Fruit fly (Drosophila melanogaster) whole organism, embryonic: ENCODE data around the gene velo.

ENCODE experiments used
- BEAF-32 ChIP-seq: fragments of 200-800 bp; sonication (Bioruptor generic); optimal IDR thresholded peaks from 3 replicates; lab custom pipeline; 2017; ENCODE audit warnings: missing biosample characterization, missing genetic modification characterization, mild to moderate bottlenecking, moderate library complexity, missing genetic modification reagents
- Bdp1 ChIP-seq: fragments of 200-800 bp; sonication (Bioruptor generic); optimal IDR thresholded peaks from 3 replicates; lab custom pipeline; 2016; ENCODE audit warnings: missing biosample characterization, missing genetic modification characterization
- Bgb ChIP-seq: fragments of 200-800 bp; sonication (Bioruptor generic); IDR thresholded peaks from 2 replicates; pipeline ENCODE4 v1.3.6; 2022; ENCODE audit warnings: missing biosample characterization, missing genetic modification characterization; ENCODE audit not compliant: partially characterized antibody
- CG10366 ChIP-seq: fragments of 200-800 bp; sonication (Bioruptor generic); IDR thresholded peaks from 2 replicates; pipeline ENCODE4 v1.3.6; 2022; ENCODE audit warnings: missing biosample characterization, missing genetic modification characterization
- CG11696 ChIP-seq: fragments of 200-800 bp; sonication (Bioruptor generic); IDR thresholded peaks from 2 replicates; pipeline ENCODE4 v1.3.6; 2022; ENCODE audit warnings: missing biosample characterization, missing genetic modification characterization
- CG12219 ChIP-seq: fragments of 200-800 bp; sonication (Bioruptor generic); optimal IDR thresholded peaks from 3 replicates; lab custom pipeline; 2018; ENCODE audit warnings: missing biosample characterization, mild to moderate bottlenecking, missing genetic modification characterization
- CG12236 ChIP-seq: fragments of 200-800 bp; sonication (Bioruptor generic); optimal IDR thresholded peaks from 2 replicates; lab custom pipeline; 2016; ENCODE audit warnings: missing biosample characterization, missing genetic modification characterization
- CG15269 ChIP-seq: fragments of 200-800 bp; sonication (Bioruptor generic); optimal IDR thresholded peaks from 2 replicates; lab custom pipeline; 2018; ENCODE audit warnings: missing biosample characterization, mild to moderate bottlenecking, missing genetic modification characterization, moderate library complexity
- CG15514 ChIP-seq: fragments of 200-800 bp; sonication (Bioruptor generic); optimal IDR thresholded peaks from 3 replicates; lab custom pipeline; 2017; ENCODE audit warnings: missing biosample characterization, missing genetic modification characterization, mild to moderate bottlenecking, moderate library complexity, missing genetic modification reagents
- CG17186 ChIP-seq: fragments of 200-800 bp; sonication (Bioruptor generic); optimal IDR thresholded peaks from 3 replicates; lab custom pipeline; 2017; ENCODE audit warnings: missing biosample characterization, missing genetic modification reagents, missing genetic modification characterization
- CG17912 ChIP-seq: fragments of 200-800 bp; sonication (Bioruptor generic); optimal IDR thresholded peaks from 2 replicates; lab custom pipeline; 2018; ENCODE audit warnings: missing biosample characterization, mild to moderate bottlenecking, missing genetic modification characterization
- CG18599 ChIP-seq: fragments of 200-800 bp; sonication (Bioruptor generic); optimal IDR thresholded peaks from 3 replicates; lab custom pipeline; 2017; ENCODE audit warnings: missing biosample characterization, missing genetic modification characterization, mild to moderate bottlenecking, moderate library complexity, missing genetic modification reagents
- CG18619 ChIP-seq: fragments of 200-800 bp; sonication (Bioruptor generic); optimal IDR thresholded peaks from 3 replicates; lab custom pipeline; 2017; ENCODE audit warnings: missing biosample characterization, mild to moderate bottlenecking, missing genetic modification characterization
- CG31365 ChIP-seq: fragments of 200-800 bp; sonication (Bioruptor generic); optimal IDR thresholded peaks from 2 replicates; lab custom pipeline; 2018; ENCODE audit warnings: missing biosample characterization, mild to moderate bottlenecking, missing genetic modification characterization
- CG34224 ChIP-seq: fragments of 200-800 bp; sonication (Bioruptor generic); IDR thresholded peaks from 3 replicates; pipeline ENCODE4 v1.3.6; 2022; ENCODE audit warnings: missing biosample characterization, missing genetic modification characterization; ENCODE audit not compliant: partially characterized antibody
- CG7987 ChIP-seq: fragments of 200-800 bp; sonication (Bioruptor generic); optimal IDR thresholded peaks from 2 replicates; lab custom pipeline; 2018; ENCODE audit warnings: missing biosample characterization, mild to moderate bottlenecking, missing genetic modification characterization, moderate library complexity
- CrebB ChIP-seq: fragments of 200-800 bp; sonication (Bioruptor generic); optimal IDR thresholded peaks from 3 replicates; lab custom pipeline; 2018; ENCODE audit warnings: missing biosample characterization, mild to moderate bottlenecking, missing genetic modification characterization
- Fer3 ChIP-seq: fragments of 200-800 bp; sonication (Bioruptor generic); optimal IDR thresholded peaks from 2 replicates; lab custom pipeline; 2018; ENCODE audit warnings: missing biosample characterization, mild to moderate bottlenecking, missing genetic modification characterization, moderate library complexity
- HmgD ChIP-seq: fragments of 200-800 bp; sonication (Bioruptor generic); optimal IDR thresholded peaks from 3 replicates; lab custom pipeline; 2016; ENCODE audit warnings: missing biosample characterization, missing genetic modification characterization
- Hmr ChIP-seq: fragments of 200-800 bp; sonication (Bioruptor generic); optimal IDR thresholded peaks from 3 replicates; lab custom pipeline; 2017; ENCODE audit warnings: mild to moderate bottlenecking, missing biosample characterization, missing genetic modification reagents, missing genetic modification characterization
- Nf-YC ChIP-seq: fragments of 200-800 bp; optimal IDR thresholded peaks from 3 replicates; lab custom pipeline; 2019; ENCODE audit warnings: missing biosample characterization, mild to moderate bottlenecking, missing genetic modification characterization, moderate library complexity
- Scr ChIP-seq: fragments of 200-800 bp; sonication (Bioruptor generic); IDR thresholded peaks from 2 replicates; pipeline ENCODE4 v1.3.6; 2022; ENCODE audit warnings: missing biosample characterization, missing genetic modification characterization; ENCODE audit not compliant: partially characterized antibody
- Sry-δ ChIP-seq: fragments of 200-800 bp; sonication (Bioruptor generic); optimal IDR thresholded peaks from 2 replicates; lab custom pipeline; 2016; ENCODE audit warnings: missing biosample characterization, missing genetic modification characterization
- amos ChIP-seq: fragments of 200-800 bp; sonication (Bioruptor generic); IDR thresholded peaks from 2 replicates; pipeline ENCODE4 v1.3.6; 2022; ENCODE audit warnings: missing biosample characterization, missing genetic modification characterization; ENCODE audit not compliant: partially characterized antibody
- caup ChIP-seq: fragments of 200-800 bp; sonication (Bioruptor generic); optimal IDR thresholded peaks from 3 replicates; lab custom pipeline; 2017; ENCODE audit warnings: missing biosample characterization, mild to moderate bottlenecking, missing genetic modification characterization, moderate library complexity; ENCODE audit not compliant: severe bottlenecking
- chinmo ChIP-seq: fragments of 200-800 bp; sonication (Bioruptor generic); IDR thresholded peaks from 4 replicates; pipeline ENCODE4 v1.3.6; 2022; ENCODE audit warnings: missing biosample characterization, missing genetic modification characterization; ENCODE audit not compliant: partially characterized antibody
- dm ChIP-seq: fragments of 200-800 bp; sonication (Bioruptor generic); optimal IDR thresholded peaks from 3 replicates; lab custom pipeline; 2016; ENCODE audit warnings: missing biosample characterization, missing genetic modification characterization
- emc ChIP-seq: fragments of 200-800 bp; sonication (Bioruptor generic); optimal IDR thresholded peaks from 2 replicates; lab custom pipeline; 2016; ENCODE audit warnings: missing biosample characterization, missing genetic modification characterization
- exex ChIP-seq: fragments of 200-800 bp; sonication (Bioruptor generic); optimal IDR thresholded peaks from 4 replicates; lab custom pipeline; 2018; ENCODE audit warnings: missing biosample characterization, mild to moderate bottlenecking, missing genetic modification characterization, moderate library complexity
- gce ChIP-seq: fragments of 200-800 bp; sonication (Bioruptor generic); IDR thresholded peaks from 3 replicates; pipeline ENCODE4 v1.3.6; 2022; ENCODE audit warnings: missing biosample characterization, missing genetic modification characterization
- gcm ChIP-seq: fragments of 200-800 bp; sonication (Bioruptor generic); optimal IDR thresholded peaks from 2 replicates; lab custom pipeline; 2019; ENCODE audit warnings: missing biosample characterization, mild to moderate bottlenecking, missing genetic modification characterization, moderate library complexity
- gem ChIP-seq: fragments of 200-800 bp; sonication (Bioruptor generic); optimal IDR thresholded peaks from 2 replicates; lab custom pipeline; 2019; ENCODE audit warnings: missing biosample characterization, mild to moderate bottlenecking, missing genetic modification characterization, moderate library complexity
- gsb-n ChIP-seq: fragments of 200-800 bp; sonication (Bioruptor generic); optimal IDR thresholded peaks from 3 replicates; lab custom pipeline; 2018; ENCODE audit warnings: missing biosample characterization, mild to moderate bottlenecking, missing genetic modification characterization
- hth ChIP-seq: fragments of >200 bp; optimal IDR thresholded peaks from 2 replicates; lab custom pipeline; 2017; ENCODE audit warnings: inconsistent platforms
- insv ChIP-seq, 2 experiments: fragments of 200-800 bp; sonication (Bioruptor generic); optimal IDR thresholded peaks; 3 replicates each; lab custom pipeline; 2016 to 2018; ENCODE audit warnings: missing biosample characterization in 2 of 2, missing genetic modification characterization in 2 of 2
- jing ChIP-seq: fragments of 200-800 bp; sonication (Bioruptor generic); optimal IDR thresholded peaks from 2 replicates; lab custom pipeline; 2018; ENCODE audit warnings: missing biosample characterization, mild to moderate bottlenecking, missing genetic modification characterization
- klu ChIP-seq: fragments of 200-800 bp; sonication (Bioruptor generic); IDR thresholded peaks from 2 replicates; pipeline ENCODE4 v1.3.6; 2022; ENCODE audit warnings: missing biosample characterization, missing genetic modification characterization
- kni ChIP-seq: fragments of 200-800 bp; sonication (Bioruptor generic); optimal IDR thresholded peaks from 3 replicates; lab custom pipeline; 2017; ENCODE audit warnings: mild to moderate bottlenecking, missing biosample characterization, missing genetic modification reagents, missing genetic modification characterization
- pfk ChIP-seq: fragments of 200-800 bp; sonication (Bioruptor generic); optimal IDR thresholded peaks from 2 replicates; lab custom pipeline; 2018; ENCODE audit warnings: missing biosample characterization, mild to moderate bottlenecking, missing genetic modification characterization, moderate library complexity
- pita ChIP-seq: fragments of 200-800 bp; sonication (Bioruptor generic); optimal IDR thresholded peaks from 2 replicates; lab custom pipeline; 2017; ENCODE audit warnings: missing biosample characterization, mild to moderate bottlenecking, missing genetic modification characterization
- pnt ChIP-seq: fragments of 200-800 bp; sonication (Bioruptor generic); optimal IDR thresholded peaks from 3 replicates; lab custom pipeline; 2016; ENCODE audit warnings: missing biosample characterization, missing genetic modification characterization
- pzg ChIP-seq: fragments of 200-800 bp; sonication (Bioruptor generic); optimal IDR thresholded peaks from 3 replicates; lab custom pipeline; 2018; ENCODE audit warnings: missing biosample characterization, mild to moderate bottlenecking, missing genetic modification characterization, moderate library complexity
- row ChIP-seq: fragments of 200-800 bp; sonication (Bioruptor generic); IDR thresholded peaks from 3 replicates; pipeline ENCODE4 v1.3.6; 2022; ENCODE audit warnings: missing biosample characterization, missing genetic modification characterization
- scrt ChIP-seq: fragments of 200-800 bp; sonication (Bioruptor generic); optimal IDR thresholded peaks from 2 replicates; lab custom pipeline; 2018; ENCODE audit warnings: missing biosample characterization, mild to moderate bottlenecking, missing genetic modification characterization, moderate library complexity
- slbo ChIP-seq: fragments of 200-800 bp; sonication (Bioruptor generic); IDR thresholded peaks from 2 replicates; pipeline ENCODE4 v1.3.6; 2022; ENCODE audit warnings: missing biosample characterization, missing genetic modification characterization
- tgo ChIP-seq: fragments of 200-800 bp; sonication (Bioruptor generic); IDR thresholded peaks from 3 replicates; pipeline ENCODE4 v1.3.6; 2022; ENCODE audit warnings: missing biosample characterization, missing genetic modification characterization
- unc-4 ChIP-seq: fragments of 200-800 bp; sonication (Bioruptor generic); IDR thresholded peaks from 2 replicates; pipeline ENCODE4 v1.3.6; 2022; ENCODE audit warnings: missing biosample characterization, missing genetic modification characterization; ENCODE audit not compliant: partially characterized antibody
- wek ChIP-seq: fragments of 200-800 bp; sonication (Bioruptor generic); optimal IDR thresholded peaks from 3 replicates; lab custom pipeline; 2018; ENCODE audit warnings: missing biosample characterization, mild to moderate bottlenecking, missing genetic modification characterization, moderate library complexity
- yki ChIP-seq: fragments of >200 bp; optimal IDR thresholded peaks from 3 replicates; lab custom pipeline; 2018

The velo gene

DNA sequence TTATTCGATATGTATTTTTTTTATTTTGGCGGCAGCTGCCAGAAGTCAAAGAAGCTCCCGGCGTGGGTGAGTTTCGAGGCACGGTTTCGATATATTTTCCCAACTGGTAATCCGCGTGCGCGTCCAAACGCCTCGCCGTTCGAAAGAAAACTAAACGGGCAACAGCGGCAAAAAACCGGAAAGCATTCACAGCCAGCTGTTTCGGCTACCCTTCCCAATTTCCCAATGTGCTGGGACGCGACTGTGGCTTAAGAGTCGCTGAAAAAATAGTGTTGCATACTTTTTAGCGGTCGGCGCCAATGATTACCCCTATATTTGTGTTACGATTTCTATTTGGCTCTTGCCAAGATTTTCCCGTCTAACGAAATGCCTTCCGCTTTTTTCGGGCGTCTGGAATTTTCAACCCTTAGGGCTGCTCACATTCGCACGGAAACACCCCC lies 49.2 kb downstream of the velo start, which contains the start of gene SP1173 (continued):
- TF ChIP-seq gem (tag; lab: Kevin White, UChicago): peak; percentile 1
- peak; percentile 50; the same call in 1 of the 3 replicates for TF ChIP-seq tgo (GFP tag; lab: Robert Waterston, UW)
- TF ChIP-seq HmgD (GFP tag; lab: Kevin White, UChicago): peak; percentile 9
- no peak for TF ChIP-seq jing (GFP tag; lab: Kevin White, UChicago)
- TF ChIP-seq yki: no peak
- peak; percentile 54 for TF ChIP-seq unc-4
- 0 out of 2 replicates have a peak, but pooled peaks have one; percentile 16 for TF ChIP-seq CG10366 (GFP tag; lab: Robert Waterston, UW)
- peak; percentile 26 for TF ChIP-seq CG15269 (tag; lab: Kevin White, UChicago)
- TF ChIP-seq gce (GFP tag; lab: Robert Waterston, UW): peak; percentile 78; the same call in 2 of the 3 replicates
- peak; percentile 21 for TF ChIP-seq kni (GFP tag; lab: Kevin White, UChicago)
- peak; percentile 6 for TF ChIP-seq CG12219
- peak in 1 of 2 experiments; percentile 48 for TF ChIP-seq insv (GFP tag; optimal IDR thresholded peaks at IDR 0.05; lab: Kevin White, UChicago)
- TF ChIP-seq CG18619 (GFP tag; lab: Kevin White, UChicago): peak; percentile 7
- peak; percentile 65 for TF ChIP-seq caup (GFP tag; lab: Kevin White, UChicago)
- TF ChIP-seq Bdp1: peak; percentile 16
- TF ChIP-seq CG34224 (GFP tag; lab: Robert Waterston, UW): peak; percentile 27; the same call in 1 of the 3 replicates
- no peak for TF ChIP-seq emc (GFP tag; lab: Kevin White, UChicago)
- TF ChIP-seq CrebB (tag; lab: Kevin White, UChicago): peak; percentile 66
- TF ChIP-seq slbo (GFP tag; lab: Robert Waterston, UW): peak; percentile 63
- no peak for TF ChIP-seq CG12236 (GFP tag; lab: Kevin White, UChicago)
- peak; percentile 39 for TF ChIP-seq Nf-YC (tag; lab: Kevin White, UChicago)
- no peak for TF ChIP-seq exex
- TF ChIP-seq Bgb: peak; percentile 69; the same call in 1 of the 2 replicates
- TF ChIP-seq pnt (GFP tag; lab: Kevin White, UChicago): no peak
- no peak for TF ChIP-seq CG11696
- peak; percentile 52 for TF ChIP-seq wek (GFP tag; lab: Kevin White, UChicago)
- TF ChIP-seq pfk (GFP tag; lab: Kevin White, UChicago): peak; percentile 2
- peak; percentile 3 for TF ChIP-seq CG17912 (GFP tag; lab: Kevin White, UChicago)
- TF ChIP-seq gsb-n: no peak
- TF ChIP-seq pita (GFP tag; lab: Kevin White, UChicago): no peak
- peak; percentile 43 for TF ChIP-seq CG31365 (tag; lab: Kevin White, UChicago)
- peak; percentile 13 for TF ChIP-seq Sry-δ
- peak; percentile 45 for TF ChIP-seq scrt (GFP tag; lab: Kevin White, UChicago)
- peak; percentile 59 for TF ChIP-seq CG15514
- TF ChIP-seq chinmo (GFP tag; lab: Robert Waterston, UW): peak; percentile 96; the same call in 2 of the 4 replicates
- TF ChIP-seq pzg (GFP tag; lab: Kevin White, UChicago): peak; percentile 12
- peak; percentile 55; the same call in 1 of the 2 replicates for TF ChIP-seq amos
- peak; percentile 22 for TF ChIP-seq dm (GFP tag; lab: Kevin White, UChicago)
- TF ChIP-seq CG17186 (GFP tag; lab: Kevin White, UChicago): peak; percentile 35
- peak; percentile 35 for TF ChIP-seq Fer3 (tag; lab: Kevin White, UChicago)
- peak; percentile 48 for TF ChIP-seq Hmr (GFP tag; lab: Kevin White, UChicago)
- TF ChIP-seq CG18599 (GFP tag; lab: Kevin White, UChicago): peak; percentile 15
- TF ChIP-seq hth (lab: Kevin White, UChicago): no peak
- peak; percentile 50 for TF ChIP-seq Scr
- peak; percentile 5 for TF ChIP-seq BEAF-32 (GFP tag; lab: Kevin White, UChicago)
- peak; percentile 36; the same call in 2 of the 3 replicates for TF ChIP-seq row (GFP tag; lab: Robert Waterston, UW)
- TF ChIP-seq gcm (GFP tag; lab: Kevin White, UChicago): peak; percentile 74
- TF ChIP-seq CG7987: peak; percentile 30
- TF ChIP-seq klu: peak; percentile 72
